Worm (Caenorhabditis elegans): ENCODE results near the gene clc-20.

DNA sequence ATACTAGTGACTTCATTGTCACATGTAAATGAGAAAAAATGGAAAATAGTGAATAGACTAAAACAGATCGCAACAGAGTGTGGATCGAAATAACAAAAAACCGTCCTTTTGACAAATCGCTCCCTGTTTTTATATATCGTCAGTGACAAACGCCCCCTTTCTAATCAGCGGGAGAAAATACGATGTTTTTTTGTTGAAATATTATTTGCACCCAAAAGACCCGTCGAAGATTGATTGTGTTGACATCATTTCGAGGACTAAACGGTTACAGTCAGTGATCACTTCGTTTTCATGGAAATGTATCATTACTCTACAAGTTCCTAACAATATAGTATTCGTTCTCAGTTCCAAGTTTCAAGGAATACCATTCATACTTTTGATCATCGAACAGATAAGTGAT, 32.9 kb upstream of the clc-20 start, which contains the start of gene dos-3:
- TF ChIP-seq F16B12.6 (tag; optimal IDR thresholded peaks at IDR 0.05) (no peak), nhr-237 (tag; optimal IDR thresholded peaks at IDR 0.05) (no peak), skn-1 (tag; optimal IDR thresholded peaks at IDR 0.05) (no peak), jun-1 (tag; optimal IDR thresholded peaks at IDR 0.05) (no peak), fos-1 (tag; optimal IDR thresholded peaks at IDR 0.05) (no peak)

All from whole organism, L1 larva.